Worm (Caenorhabditis elegans) whole organism, L1 larva: ENCODE results near the gene pqn-83.

Source experiments
- C16A3.4 ChIP-seq: fragments of 150-350 bp; optimal IDR thresholded peaks from 2 replicates; lab custom pipeline; 2014; ENCODE audit warnings: missing biosample characterization, missing genetic modification characterization
- aha-1 ChIP-seq: fragments of 150-350 bp; optimal IDR thresholded peaks from 2 replicates; lab custom pipeline; 2014; ENCODE audit warnings: missing biosample characterization, missing genetic modification characterization
- aly-2 ChIP-seq: fragments of 150-350 bp; optimal IDR thresholded peaks from 2 replicates; lab custom pipeline; 2014; ENCODE audit warnings: missing biosample characterization, missing genetic modification characterization
- ama-1 ChIP-seq: fragments of 150-350 bp; optimal IDR thresholded peaks from 2 replicates; lab custom pipeline; 2014
- blmp-1 ChIP-seq: fragments of 150-350 bp; optimal IDR thresholded peaks from 2 replicates; lab custom pipeline; 2014; ENCODE audit warnings: missing biosample characterization, missing genetic modification characterization
- ceh-82 ChIP-seq, 3 experiments: fragments of 150-350 bp in 1 of 3; sonication (generic microtip) in 2 of 3; optimal IDR thresholded peaks; 2 replicates each; lab custom pipeline; 2014 to 2017; ENCODE audit warnings: missing biosample characterization in 3 of 3, missing genetic modification characterization in 3 of 3
- ces-1 ChIP-seq: fragments of 150-350 bp; optimal IDR thresholded peaks from 2 replicates; lab custom pipeline; 2014; ENCODE audit warnings: missing biosample characterization, missing genetic modification reagents, missing genetic modification characterization
- dpl-1 ChIP-seq, 3 experiments: fragments of 150-350 bp in 2 of 3; sonication (generic microtip) in 1 of 3; optimal IDR thresholded peaks; 2 replicates each; lab custom pipeline; 2014 to 2017; ENCODE audit warnings: missing biosample characterization in 3 of 3, missing genetic modification characterization in 3 of 3, missing genetic modification reagents in 3 of 3
- efl-1 ChIP-seq, 4 experiments: fragments of 150-350 bp; optimal IDR thresholded peaks in 3 of 4; peaks in 1 of 4; 1 replicate in 1 of 4; 2 replicates in 3 of 4; lab custom pipeline; 2014; ENCODE audit warnings: missing biosample characterization in 2 of 4, missing genetic modification characterization in 2 of 4, missing genetic modification reagents in 2 of 4
- efl-3 ChIP-seq: fragments of 200-800 bp; sonication (Bioruptor generic); optimal IDR thresholded peaks from 2 replicates; lab custom pipeline; 2018; ENCODE audit warnings: mild to moderate bottlenecking, missing genetic modification characterization, missing compliant biosample characterization
- elt-3 ChIP-seq, 6 experiments: fragments of 150-350 bp in 1 of 6; sonication (generic microtip); optimal IDR thresholded peaks; 2 replicates each; lab custom pipeline; 2017 to 2018; ENCODE audit warnings: missing biosample characterization in 6 of 6, missing genetic modification characterization in 6 of 6, inconsistent platforms in 1 of 6
- fkh-10 ChIP-seq: sonication (generic microtip); optimal IDR thresholded peaks from 2 replicates; lab custom pipeline; 2017; ENCODE audit warnings: missing biosample characterization, missing genetic modification reagents, missing genetic modification characterization
- fkh-8 ChIP-seq: sonication (generic microtip); optimal IDR thresholded peaks from 2 replicates; lab custom pipeline; 2016; ENCODE audit warnings: mild to moderate bottlenecking, missing genetic modification characterization, missing compliant biosample characterization
- fos-1 ChIP-seq: fragments of 150-350 bp; optimal IDR thresholded peaks from 2 replicates; lab custom pipeline; 2014; ENCODE audit warnings: missing biosample characterization, missing genetic modification characterization
- hpl-2 ChIP-seq: fragments of 150-350 bp; optimal IDR thresholded peaks from 2 replicates; lab custom pipeline; 2014; ENCODE audit warnings: missing biosample characterization, missing genetic modification reagents, missing genetic modification characterization
- irx-1 ChIP-seq: sonication (generic microtip); optimal IDR thresholded peaks from 2 replicates; lab custom pipeline; 2016; ENCODE audit warnings: missing genetic modification characterization, missing compliant biosample characterization
- isw-1 ChIP-seq: fragments of 200-800 bp; sonication (Bioruptor generic); IDR thresholded peaks from 2 replicates; pipeline ENCODE4 v1.3.6; 2022; ENCODE audit warnings: missing genetic modification characterization, missing compliant biosample characterization
- jun-1 ChIP-seq: fragments of 150-350 bp; optimal IDR thresholded peaks from 2 replicates; lab custom pipeline; 2014; ENCODE audit warnings: missing biosample characterization, missing genetic modification reagents, missing genetic modification characterization
- lin-13 ChIP-seq: fragments of 150-350 bp; optimal IDR thresholded peaks from 2 replicates; lab custom pipeline; 2014; ENCODE audit warnings: missing biosample characterization, missing genetic modification reagents, missing genetic modification characterization
- lin-14 ChIP-seq: fragments of 200-800 bp; sonication (Bioruptor generic); optimal IDR thresholded peaks from 2 replicates; lab custom pipeline; 2018; ENCODE audit warnings: mild to moderate bottlenecking, missing genetic modification characterization, moderate library complexity, missing compliant biosample characterization
- lin-15B ChIP-seq: fragments of 150-350 bp; sonication (generic microtip); optimal IDR thresholded peaks from 3 replicates; lab custom pipeline; 2014; ENCODE audit warnings: missing biosample characterization, missing genetic modification characterization
- lin-35 ChIP-seq, 2 experiments: fragments of 150-350 bp; optimal IDR thresholded peaks; 2 replicates each; lab custom pipeline; 2014; ENCODE audit warnings: missing biosample characterization in 2 of 2, missing genetic modification characterization in 2 of 2, missing genetic modification reagents in 2 of 2
- lir-3 ChIP-seq: sonication (generic microtip); optimal IDR thresholded peaks from 2 replicates; lab custom pipeline; 2016; ENCODE audit warnings: mild to moderate bottlenecking, missing genetic modification characterization, moderate library complexity, missing compliant biosample characterization; ENCODE audit not compliant: poor library complexity
- mdl-1 ChIP-seq, 2 experiments: fragments of 150-350 bp; optimal IDR thresholded peaks; 2 replicates each; lab custom pipeline; 2014 to 2017; ENCODE audit warnings: missing biosample characterization in 2 of 2, missing genetic modification characterization in 2 of 2, inconsistent platforms in 1 of 2
- mef-2 ChIP-seq: fragments of 150-350 bp; optimal IDR thresholded peaks from 2 replicates; lab custom pipeline; 2014; ENCODE audit warnings: missing biosample characterization, missing genetic modification characterization
- mep-1 ChIP-seq: fragments of 150-350 bp; optimal IDR thresholded peaks from 2 replicates; lab custom pipeline; 2014; ENCODE audit warnings: missing biosample characterization, missing genetic modification characterization
- nhr-19 ChIP-seq: fragments of 200-800 bp; sonication (Bioruptor generic); conservative IDR thresholded peaks from 2 replicates; pipeline ENCODE4 v1.3.6; 2022; ENCODE audit warnings: missing genetic modification characterization, missing compliant biosample characterization
- nhr-20 ChIP-seq: sonication (generic microtip); optimal IDR thresholded peaks from 2 replicates; lab custom pipeline; 2016; ENCODE audit warnings: mild to moderate bottlenecking, missing genetic modification characterization, missing compliant biosample characterization
- nhr-71 ChIP-seq: sonication (generic microtip); optimal IDR thresholded peaks from 2 replicates; lab custom pipeline; 2016; ENCODE audit warnings: mild to moderate bottlenecking, missing genetic modification characterization, moderate library complexity, missing compliant biosample characterization
- nhr-85 ChIP-seq: sonication (generic microtip); peaks from one replicate; lab custom pipeline; 2016; ENCODE audit warnings: missing genetic modification characterization, inconsistent platforms, missing compliant biosample characterization
- pqm-1 ChIP-seq: sonication (generic microtip); optimal IDR thresholded peaks from 3 replicates; lab custom pipeline; 2017; ENCODE audit warnings: missing biosample characterization, missing genetic modification characterization
- rnt-1 ChIP-seq: sonication (generic microtip); optimal IDR thresholded peaks from 2 replicates; lab custom pipeline; 2016; ENCODE audit warnings: mild to moderate bottlenecking, missing genetic modification characterization, moderate library complexity, missing compliant biosample characterization
- skn-1 ChIP-seq: fragments of 150-350 bp; optimal IDR thresholded peaks from 2 replicates; lab custom pipeline; 2014; ENCODE audit warnings: missing biosample characterization, missing genetic modification characterization
- snpc-4 ChIP-seq: fragments of 150-350 bp; optimal IDR thresholded peaks from 2 replicates; lab custom pipeline; 2014; ENCODE audit warnings: missing biosample characterization, missing genetic modification characterization
- sup-37 ChIP-seq: fragments of 200-800 bp; sonication (Bioruptor generic); optimal IDR thresholded peaks from 2 replicates; lab custom pipeline; 2018; ENCODE audit warnings: mild to moderate bottlenecking, missing genetic modification characterization, missing compliant biosample characterization
- swsn-7 ChIP-seq: sonication (generic microtip); optimal IDR thresholded peaks from 2 replicates; lab custom pipeline; 2016; ENCODE audit warnings: missing genetic modification characterization, missing compliant biosample characterization
- tbx-2 ChIP-seq: sonication (generic microtip); optimal IDR thresholded peaks from 2 replicates; lab custom pipeline; 2016; ENCODE audit warnings: missing genetic modification characterization, missing compliant biosample characterization
- unc-30 ChIP-seq: sonication (generic microtip); optimal IDR thresholded peaks from 2 replicates; lab custom pipeline; 2017; ENCODE audit warnings: missing biosample characterization, missing genetic modification characterization
- unc-62 ChIP-seq: fragments of 150-350 bp; optimal IDR thresholded peaks from 2 replicates; lab custom pipeline; 2014; ENCODE audit warnings: missing biosample characterization, missing genetic modification reagents, missing genetic modification characterization
- unc-86 ChIP-seq: sonication (generic microtip); optimal IDR thresholded peaks from 2 replicates; lab custom pipeline; 2016; ENCODE audit warnings: missing genetic modification characterization, missing compliant biosample characterization
- unc-98 ChIP-seq: fragments of 200-800 bp; sonication (Bioruptor generic); IDR thresholded peaks from 2 replicates; pipeline ENCODE4 v1.3.6; 2022; ENCODE audit warnings: missing genetic modification characterization, missing compliant biosample characterization
- vab-15 ChIP-seq: sonication (generic microtip); optimal IDR thresholded peaks from 2 replicates; lab custom pipeline; 2017; ENCODE audit warnings: missing genotype, mild to moderate bottlenecking, missing genetic modification characterization, missing compliant biosample characterization
- xbp-1 ChIP-seq: sonication (generic microtip); optimal IDR thresholded peaks from 2 replicates; lab custom pipeline; 2016; ENCODE audit warnings: missing genetic modification characterization, missing compliant biosample characterization
- zip-4 ChIP-seq: fragments of 200-800 bp; sonication (Bioruptor generic); optimal IDR thresholded peaks from 2 replicates; lab custom pipeline; 2018; ENCODE audit warnings: mild to moderate bottlenecking, missing genetic modification characterization, moderate library complexity, missing compliant biosample characterization
- ztf-4 ChIP-seq: fragments of 150-350 bp; optimal IDR thresholded peaks from 2 replicates; lab custom pipeline; 2014; ENCODE audit warnings: missing biosample characterization, missing genetic modification characterization

pqn-83 gene

DNA sequence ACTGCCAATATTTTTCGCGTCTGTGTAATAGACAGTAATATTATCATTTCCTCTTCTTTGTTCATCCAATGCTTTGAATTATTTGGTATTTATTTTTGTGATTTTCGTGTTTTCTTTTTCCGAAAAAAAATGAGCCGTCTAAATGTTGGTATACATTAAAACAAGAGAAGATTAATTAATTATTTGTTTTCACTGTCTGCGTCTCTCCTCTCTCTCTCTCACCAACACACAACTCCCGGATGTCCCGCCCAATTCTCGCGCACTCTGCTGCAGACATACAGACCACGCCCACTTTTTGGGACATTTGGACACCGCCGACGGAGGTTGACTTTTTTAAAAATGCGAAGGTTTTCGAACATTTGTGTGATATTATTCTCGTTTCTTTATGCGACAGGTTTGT, 20.3 kb upstream of the pqn-83 start, which contains the start of gene zig-8:
TSS of gene zig-8 (plus strand) at position 301 of the 400 bp plus-strand sequence.
- TF ChIP-seq zip-4, result no peak
- no peak for TF ChIP-seq efl-1 (optimal IDR thresholded peaks at IDR 0.05; lab: Kevin White, UChicago)
- TF ChIP-seq efl-1 (GFP tag; optimal IDR thresholded peaks at IDR 0.05 in 1 of 2; lab: Kevin White, UChicago), result peak in 1 of 2 experiments; percentile 66
- TF ChIP-seq lin-15B (tag; lab: Kevin White, UChicago), result no peak
- TF ChIP-seq efl-3 (GFP tag; lab: Kevin White, UChicago), result no peak
- TF ChIP-seq sup-37 (GFP tag; lab: Kevin White, UChicago), result no peak
- no peak for TF ChIP-seq lin-35 (GFP tag; optimal IDR thresholded peaks at IDR 0.05; lab: Kevin White, UChicago)
- no peak for TF ChIP-seq fkh-10 (GFP tag; lab: Kevin White, UChicago)
- no peak for TF ChIP-seq lin-14
- no peak for TF ChIP-seq nhr-19 (GFP tag; lab: Robert Waterston, UW)
- TF ChIP-seq xbp-1 (tag; lab: Kevin White, UChicago), result no peak
- peak; percentile 37 for TF ChIP-seq unc-86
- TF ChIP-seq, all 84 proteins: peak for 2

DNA sequence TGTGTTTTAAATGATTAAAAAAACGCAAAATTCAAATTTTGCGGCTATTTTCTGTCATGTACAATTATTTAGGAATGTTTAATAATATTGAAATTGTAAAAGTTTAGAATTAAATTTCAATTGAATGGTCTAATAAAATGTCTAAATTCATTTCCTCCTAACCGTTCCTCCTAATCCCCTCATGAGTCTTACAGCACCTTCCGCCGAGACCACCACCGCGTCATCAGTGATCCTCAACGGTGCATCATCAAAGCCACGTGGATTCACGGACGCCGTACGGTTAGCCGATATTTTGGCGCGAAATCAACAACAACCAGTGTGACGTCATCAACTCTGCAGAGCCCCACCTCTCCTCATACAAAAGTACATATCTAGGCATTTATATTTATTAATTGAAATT, 19.2 kb upstream of the pqn-83 start:
- TF ChIP-seq rnt-1 (tag; lab: Kevin White, UChicago), result no peak
- no peak for TF ChIP-seq vab-15 (tag; lab: Kevin White, UChicago)

ce11 chrIII:13107307-13107706, 8.0 kb upstream of the pqn-83 start, which contains the start of gene dhhc-8:
Gene dhhc-8, plus strand, starts transcription at chrIII:13107607.
- no peak for TF ChIP-seq ztf-4 (tag; lab: Kevin White, UChicago)
- TF ChIP-seq nhr-85 (tag; lab: Kevin White, UChicago), result peak; percentile 76
- no peak for TF ChIP-seq fkh-8 (tag; lab: Kevin White, UChicago)
- TF ChIP-seq swsn-7 (tag; lab: Kevin White, UChicago), result no peak

DNA sequence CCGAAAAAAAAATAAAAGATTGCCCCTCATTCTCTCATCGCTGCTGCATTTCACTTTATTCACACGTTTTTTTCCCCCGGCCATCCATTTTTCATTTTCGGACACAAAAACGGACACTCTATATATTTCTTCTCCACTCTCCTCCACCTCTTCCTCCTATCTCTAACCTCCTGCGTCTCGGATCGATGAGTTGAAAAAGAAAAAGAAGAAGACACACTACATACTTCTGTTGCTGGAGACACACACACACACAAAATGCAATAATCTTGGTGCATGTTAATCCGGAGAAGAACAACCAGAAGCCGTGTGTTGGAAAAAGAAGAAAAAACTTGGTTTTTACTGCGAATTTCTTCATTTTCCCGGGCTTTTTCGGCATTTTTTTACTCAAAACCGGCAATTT, 6.7 kb upstream of the pqn-83 start:
- TF ChIP-seq mdl-1 (tag; optimal IDR thresholded peaks at IDR 0.05; lab: Kevin White, UChicago) (peak in 1 of 2 experiments; percentile 31), lir-3 (tag; lab: Kevin White, UChicago) (peak; percentile 8), mep-1 (tag; lab: Kevin White, UChicago) (peak; percentile 70), rnt-1 (tag; lab: Kevin White, UChicago) (no peak), mef-2 (tag; lab: Kevin White, UChicago) (no peak), pqm-1 (tag; lab: Kevin White, UChicago) (no peak), ama-1 (peak; percentile 3), aha-1 (tag; lab: Kevin White, UChicago) (no peak), lin-35 (GFP tag; optimal IDR thresholded peaks at IDR 0.05; lab: Kevin White, UChicago) (peak in 1 of 2 experiments; percentile 51), fkh-10 (GFP tag; lab: Kevin White, UChicago) (peak; percentile 58), ztf-4 (tag; lab: Kevin White, UChicago) (no peak), nhr-71 (peak; percentile 62), isw-1 (GFP tag; lab: Robert Waterston, UW) (peak; percentile 4), unc-62 (GFP tag; lab: Kevin White, UChicago) (no peak), xbp-1 (tag; lab: Kevin White, UChicago) (peak; percentile 25), C16A3.4 (tag; lab: Kevin White, UChicago) (peak; percentile 33), nhr-20 (tag; lab: Kevin White, UChicago) (peak; percentile 42), fkh-8 (tag; lab: Kevin White, UChicago) (peak; percentile 32), hpl-2 (no peak), jun-1 (tag; lab: Kevin White, UChicago) (peak; percentile 20), lin-13 (peak; percentile 21), irx-1 (peak; percentile 19), aly-2 (peak; percentile 25), ces-1 (GFP tag; lab: Kevin White, UChicago) (no peak), unc-98 (GFP tag; lab: Robert Waterston, UW) (no peak), tbx-2 (tag; lab: Kevin White, UChicago) (peak; percentile 27), vab-15 (tag; lab: Kevin White, UChicago) (no peak), unc-30 (tag; lab: Kevin White, UChicago) (no peak), elt-3 (tag; optimal IDR thresholded peaks at IDR 0.05; lab: Kevin White, UChicago) (peak in 1 of 6 experiments; percentile 42), skn-1 (tag; lab: Kevin White, UChicago) (peak; percentile 15), efl-1 (optimal IDR thresholded peaks at IDR 0.05; lab: Kevin White, UChicago) (peak; percentile 59 to 69), efl-1 (GFP tag; optimal IDR thresholded peaks at IDR 0.05 in 1 of 2; lab: Kevin White, UChicago) (peak in 1 of 2 experiments; percentile 18), ceh-82 (tag; optimal IDR thresholded peaks at IDR 0.05; lab: Kevin White, UChicago) (peak; percentile 64 to 65 (median 64)), dpl-1 (GFP tag; optimal IDR thresholded peaks at IDR 0.05; lab: Kevin White, UChicago) (peak; percentile 16 to 61 (median 26)), blmp-1 (tag; lab: Kevin White, UChicago) (peak; percentile 86), snpc-4 (tag; lab: Kevin White, UChicago) (peak; percentile 30), fos-1 (tag; lab: Kevin White, UChicago) (peak; percentile 47), swsn-7 (tag; lab: Kevin White, UChicago) (peak; percentile 38), unc-86 (peak; percentile 1)
